Fruit fly (Drosophila melanogaster): ENCODE results near the gene Sry-beta.
A peak's percentile ranks its signal among the peaks of the same experiment; 100 is the strongest.

The Sry-beta gene

dm6 chr3R:30058057-30058868, 18.7 kb downstream of the Sry-beta start, which contains the start of gene sima (continued):
- TF ChIP-seq Eip74EF (GFP tag; optimal IDR thresholded peaks at IDR 0.05): peak in 1 of 2 experiments; percentile 6
- TF ChIP-seq inv (GFP tag; IDR thresholded peaks at IDR 0.05; ENCODE audit: partially characterized antibody): no peak
- TF ChIP-seq emc (GFP tag; optimal IDR thresholded peaks at IDR 0.05): no peak
- TF ChIP-seq CG42726 (GFP tag; IDR thresholded peaks at IDR 0.05; ENCODE audit: partially characterized antibody): no peak
- peak; percentile 40 for TF ChIP-seq CG30020 (tag; optimal IDR thresholded peaks at IDR 0.05)
- TF ChIP-seq CG6254 (GFP tag; optimal IDR thresholded peaks at IDR 0.05): no peak
- no peak for TF ChIP-seq Hr39 (optimal IDR thresholded peaks at IDR 0.05)
- peak; percentile 2 for TF ChIP-seq jumu (GFP tag; optimal IDR thresholded peaks at IDR 0.05)
- TF ChIP-seq otp (GFP tag; IDR thresholded peaks at IDR 0.05): no peak
- TF ChIP-seq CG18262 (tag; optimal IDR thresholded peaks at IDR 0.05): peak; percentile 23
- TF ChIP-seq CG4617 (GFP tag; optimal IDR thresholded peaks at IDR 0.05; ENCODE audit: borderline replicate concordance): peak; percentile 86
- peak; percentile 55 for TF ChIP-seq CG12769 (tag; optimal IDR thresholded peaks at IDR 0.05)
- no peak for TF ChIP-seq Bteb2 (GFP tag; optimal IDR thresholded peaks at IDR 0.05)
- no peak for TF ChIP-seq D (optimal IDR thresholded peaks at IDR 0.05)
- TF ChIP-seq D (GFP tag; optimal IDR thresholded peaks at IDR 0.05): no peak
- TF ChIP-seq trem (tag; optimal IDR thresholded peaks at IDR 0.05): peak; percentile 64
- TF ChIP-seq MESR4 (GFP tag; optimal IDR thresholded peaks at IDR 0.05): peak; percentile 65
- no peak for TF ChIP-seq btn (GFP tag; optimal IDR thresholded peaks at IDR 0.05)
- no peak for TF ChIP-seq Dip2 (GFP tag; IDR thresholded peaks at IDR 0.05)
- peak; percentile 31; the same call in 2 of the 3 replicates for TF ChIP-seq tgo (GFP tag; IDR thresholded peaks at IDR 0.05)
- TF ChIP-seq CG10274 (GFP tag; optimal IDR thresholded peaks at IDR 0.05): no peak
- peak; percentile 26 for TF ChIP-seq her (GFP tag; optimal IDR thresholded peaks at IDR 0.05)
- no peak for TF ChIP-seq en (GFP tag; optimal IDR thresholded peaks at IDR 0.05)
- TF ChIP-seq CG8089 (GFP tag; optimal IDR thresholded peaks at IDR 0.05): no peak
- TF ChIP-seq salm (tag; optimal IDR thresholded peaks at IDR 0.05): no peak
- no peak for TF ChIP-seq jing (GFP tag; optimal IDR thresholded peaks at IDR 0.05)
- TF ChIP-seq CG13424 (tag; optimal IDR thresholded peaks at IDR 0.05): peak; percentile 27
- no peak for TF ChIP-seq CG4282 (GFP tag; optimal IDR thresholded peaks at IDR 0.05)
- peak; percentile 4 to 18 for TF ChIP-seq chif (GFP tag; optimal IDR thresholded peaks at IDR 0.05)
- 0 out of 3 replicates have a peak, but pooled peaks have one; percentile 32 for TF ChIP-seq zfh1 (GFP tag; IDR thresholded peaks at IDR 0.05)
- TF ChIP-seq Nf-YB (GFP tag; optimal IDR thresholded peaks at IDR 0.05): peak; percentile 18
- peak; percentile 88 for TF ChIP-seq Myb (GFP tag; optimal IDR thresholded peaks at IDR 0.05)
- TF ChIP-seq CG5180 (GFP tag; optimal IDR thresholded peaks at IDR 0.05): no peak
- no peak for TF ChIP-seq tna (GFP tag; IDR thresholded peaks at IDR 0.05; ENCODE audit: partially characterized antibody)
- peak; percentile 32 for TF ChIP-seq mam (GFP tag; optimal IDR thresholded peaks at IDR 0.05)
- peak; percentile 21 for TF ChIP-seq Fer1 (GFP tag; optimal IDR thresholded peaks at IDR 0.05)
- peak; percentile 55 for TF ChIP-seq Meics (GFP tag; optimal IDR thresholded peaks at IDR 0.05)
- TF ChIP-seq abd-A (tag; optimal IDR thresholded peaks at IDR 0.05): peak; percentile 61
- TF ChIP-seq CG2875 (GFP tag; optimal IDR thresholded peaks at IDR 0.05): no peak
- TF ChIP-seq CG11247 (GFP tag; IDR thresholded peaks at IDR 0.05): no peak
- TF ChIP-seq CG12236 (GFP tag; optimal IDR thresholded peaks at IDR 0.05): no peak
- TF ChIP-seq dmrt99B (tag; optimal IDR thresholded peaks at IDR 0.05): peak; percentile 34
- TF ChIP-seq CG34422 (GFP tag; IDR thresholded peaks at IDR 0.05): peak; percentile 12; the same call in 1 of the 3 replicates
- peak; percentile 35 for TF ChIP-seq gsb-n (tag; optimal IDR thresholded peaks at IDR 0.05)
- TF ChIP-seq dm (GFP tag; optimal IDR thresholded peaks at IDR 0.05): peak; percentile 32
- peak; percentile 1 for TF ChIP-seq CG9817 (tag; optimal IDR thresholded peaks at IDR 0.05)
- peak; percentile 17 for TF ChIP-seq Blimp-1 (GFP tag; optimal IDR thresholded peaks at IDR 0.05)
- no peak for TF ChIP-seq pho (GFP tag; optimal IDR thresholded peaks at IDR 0.05)
- TF ChIP-seq Atf6 (GFP tag; IDR thresholded peaks at IDR 0.05): no peak

All from whole organism, embryonic.